Fruit fly (Drosophila melanogaster): ENCODE measurements around the gene CG11584.

The CG11584 gene

dm6 chrX:14218045-14218483 is 37.2 kb downstream of the CG11584 start (continued):
- TF ChIP-seq cwo (GFP tag; optimal IDR thresholded peaks at IDR 0.05): peak; percentile 86
- no peak for TF ChIP-seq CG10543 (GFP tag; optimal IDR thresholded peaks at IDR 0.05)
- TF ChIP-seq CG14965 (GFP tag; optimal IDR thresholded peaks at IDR 0.05; ENCODE audit: borderline replicate concordance): no peak
- TF ChIP-seq gro (GFP tag; optimal IDR thresholded peaks at IDR 0.05): no peak
- TF ChIP-seq Max (GFP tag; optimal IDR thresholded peaks at IDR 0.05): peak; percentile 71
- TF ChIP-seq nmo (GFP tag; optimal IDR thresholded peaks at IDR 0.05): peak; percentile 90
- TF ChIP-seq insv (GFP tag; optimal IDR thresholded peaks at IDR 0.05): peak in 1 of 2 experiments; percentile 21
- peak; percentile 81 for TF ChIP-seq sim (GFP tag; IDR thresholded peaks at IDR 0.05)
- peak; percentile 75 for TF ChIP-seq CG1602 (GFP tag; optimal IDR thresholded peaks at IDR 0.05)
- TF ChIP-seq CG17359 (tag; optimal IDR thresholded peaks at IDR 0.05): peak; percentile 90
- peak; percentile 73 for TF ChIP-seq zf30C (GFP tag; optimal IDR thresholded peaks at IDR 0.05)
- no peak for TF ChIP-seq Hey (tag; optimal IDR thresholded peaks at IDR 0.05)
- TF ChIP-seq CG17385 (GFP tag; optimal IDR thresholded peaks at IDR 0.05): peak; percentile 84
- TF ChIP-seq CG3163 (GFP tag; optimal IDR thresholded peaks at IDR 0.05): no peak
- TF ChIP-seq ro (GFP tag; IDR thresholded peaks at IDR 0.05): peak; percentile 66; the same call in 1 of the 2 replicates
- peak; percentile 81 for TF ChIP-seq CG9215 (GFP tag; IDR thresholded peaks at IDR 0.05)
- TF ChIP-seq CG18011 (GFP tag; optimal IDR thresholded peaks at IDR 0.05): peak; percentile 63
- TF ChIP-seq nerfin-1 (tag; optimal IDR thresholded peaks at IDR 0.05): peak; percentile 75
- peak; percentile 82 for TF ChIP-seq trem (tag; optimal IDR thresholded peaks at IDR 0.05)
- peak; percentile 73 for TF ChIP-seq CG7372 (GFP tag; IDR thresholded peaks at IDR 0.05)
- peak; percentile 92 for TF ChIP-seq CG17361 (GFP tag; IDR thresholded peaks at IDR 0.05)
- peak; percentile 88 for TF ChIP-seq CG2120 (GFP tag; optimal IDR thresholded peaks at IDR 0.05)
- peak; percentile 51 for TF ChIP-seq ac (GFP tag; optimal IDR thresholded peaks at IDR 0.05)
- TF ChIP-seq peb (GFP tag; IDR thresholded peaks at IDR 0.05): peak; percentile 66
- peak; percentile 93 for TF ChIP-seq CG11504 (tag; optimal IDR thresholded peaks at IDR 0.05)
- TF ChIP-seq Opbp (GFP tag; IDR thresholded peaks at IDR 0.05; ENCODE audit: partially characterized antibody): no peak
- TF ChIP-seq Poxn (GFP tag; IDR thresholded peaks at IDR 0.05): peak; percentile 58; the same call in 1 of the 2 replicates
- TF ChIP-seq CG42726 (GFP tag; IDR thresholded peaks at IDR 0.05; ENCODE audit: partially characterized antibody): no peak
- TF ChIP-seq gcm2 (GFP tag; optimal IDR thresholded peaks at IDR 0.05): peak; percentile 60
- TF ChIP-seq sens (GFP tag): peak; percentile 93
- TF ChIP-seq abd-A (tag; optimal IDR thresholded peaks at IDR 0.05): no peak
- peak; percentile 90 for TF ChIP-seq HLH3B (GFP tag; IDR thresholded peaks at IDR 0.05)
- peak; percentile 68 for TF ChIP-seq Side (GFP tag; optimal IDR thresholded peaks at IDR 0.05)
- peak; percentile 25 for TF ChIP-seq Elba2 (GFP tag; optimal IDR thresholded peaks at IDR 0.05)
- TF ChIP-seq gce (GFP tag; IDR thresholded peaks at IDR 0.05): peak; percentile 69; the same call in 1 of the 3 replicates
- peak; percentile 72 to 94 for TF ChIP-seq Hr51 (GFP tag; optimal IDR thresholded peaks at IDR 0.05)
- peak; percentile 73 to 81 for TF ChIP-seq chif (GFP tag; optimal IDR thresholded peaks at IDR 0.05)
- TF ChIP-seq nom (GFP tag; optimal IDR thresholded peaks at IDR 0.05): peak; percentile 96
- TF ChIP-seq CG4404 (GFP tag; IDR thresholded peaks at IDR 0.05): peak; percentile 76
- no peak for TF ChIP-seq prd (optimal IDR thresholded peaks at IDR 0.05)
- TF ChIP-seq prd (GFP tag; IDR thresholded peaks at IDR 0.05): peak; percentile 93
- peak in 1 of 3 experiments; percentile 83 for TF ChIP-seq lola (GFP tag; optimal IDR thresholded peaks at IDR 0.05)
- peak; percentile 87 for TF ChIP-seq sisA (GFP tag; IDR thresholded peaks at IDR 0.05)
- no peak for TF ChIP-seq pzg (GFP tag; optimal IDR thresholded peaks at IDR 0.05)
- TF ChIP-seq maf-S (GFP tag; optimal IDR thresholded peaks at IDR 0.05): peak; percentile 67
- no peak for TF ChIP-seq bbx (GFP tag; IDR thresholded peaks at IDR 0.05; ENCODE audit: partially characterized antibody)
- no peak for TF ChIP-seq yki (optimal IDR thresholded peaks at IDR 0.05)
- peak; percentile 62 for TF ChIP-seq Oaz (GFP tag; IDR thresholded peaks at IDR 0.05)
- peak; percentile 66 for TF ChIP-seq CG31388 (GFP tag; optimal IDR thresholded peaks at IDR 0.05)
- peak; percentile 68 for TF ChIP-seq Adf1 (GFP tag; IDR thresholded peaks at IDR 0.05)
- TF ChIP-seq CG17802 (tag; optimal IDR thresholded peaks at IDR 0.05): peak; percentile 56
